Fruit fly (Drosophila melanogaster) whole organism, prepupa: Measurements from ENCODE around the gene CG31674.

Experiments used
- CG32006 ChIP-seq: fragments of 200-800 bp; sonication (Bioruptor generic); optimal IDR thresholded peaks from 3 replicates; lab custom pipeline; 2017; ENCODE audit warnings: missing biosample characterization, mild to moderate bottlenecking, missing genetic modification characterization
- CG7368 ChIP-seq: fragments of 200-800 bp; sonication (Bioruptor generic); optimal IDR thresholded peaks from 3 replicates; lab custom pipeline; 2016; ENCODE audit warnings: missing biosample characterization, missing genetic modification characterization
- CG8119 ChIP-seq: fragments of 200-800 bp; sonication (Bioruptor generic); IDR thresholded peaks from 3 replicates; pipeline ENCODE4 v1.3.6; 2022; ENCODE audit warnings: missing biosample characterization, missing genetic modification characterization
- Eip78C ChIP-seq: fragments of 200-800 bp; sonication (Bioruptor generic); peaks from one replicate; lab custom pipeline; 2016; ENCODE audit warnings: missing biosample characterization, missing genetic modification characterization
- Ets21C ChIP-seq: fragments of 200-800 bp; sonication (Bioruptor generic); optimal IDR thresholded peaks from 3 replicates; lab custom pipeline; 2016; ENCODE audit warnings: missing biosample characterization, missing genetic modification characterization
- Ets96B ChIP-seq: fragments of 200-800 bp; optimal IDR thresholded peaks from 2 replicates; lab custom pipeline; 2019; ENCODE audit warnings: missing biosample characterization, mild to moderate bottlenecking, missing genetic modification characterization, moderate library complexity
- Sox102F ChIP-seq: fragments of 200-800 bp; sonication (Bioruptor generic); optimal IDR thresholded peaks from 2 replicates; lab custom pipeline; 2016; ENCODE audit warnings: missing biosample characterization, mild to moderate bottlenecking, missing genetic modification characterization
- cyc ChIP-seq: fragments of 200-800 bp; sonication (Bioruptor generic); optimal IDR thresholded peaks from 3 replicates; lab custom pipeline; 2016; ENCODE audit warnings: missing biosample characterization, missing genetic modification characterization
- pdm3 ChIP-seq: fragments of 200-800 bp; sonication (Bioruptor generic); optimal IDR thresholded peaks from 3 replicates; lab custom pipeline; 2016; ENCODE audit warnings: missing biosample characterization, missing genetic modification characterization
- ss ChIP-seq, 2 experiments: fragments of 200-800 bp; sonication (Bioruptor generic); optimal IDR thresholded peaks; 2 replicates in 1 of 2; 3 replicates in 1 of 2; lab custom pipeline; 2017 to 2018; ENCODE audit warnings: mild to moderate bottlenecking in 2 of 2, missing biosample characterization in 2 of 2, missing genetic modification characterization in 2 of 2, moderate library complexity in 1 of 2
- svp ChIP-seq: fragments of 200-800 bp; sonication (Bioruptor generic); peaks from one replicate; lab custom pipeline; 2016; ENCODE audit warnings: missing biosample characterization, missing genetic modification characterization
- topi ChIP-seq: fragments of 200-800 bp; sonication (Bioruptor generic); optimal IDR thresholded peaks from 3 replicates; lab custom pipeline; 2016; ENCODE audit warnings: missing biosample characterization, missing genetic modification characterization

- peak; percentile 83 for TF ChIP-seq cyc (GFP tag; lab: Kevin White, UChicago)
- peak; percentile 75 for TF ChIP-seq CG32006 (GFP tag; lab: Kevin White, UChicago)
- TF ChIP-seq Sox102F, result peak; percentile 55
- TF ChIP-seq CG7368, result peak; percentile 71
- TF ChIP-seq Ets21C (GFP tag; lab: Kevin White, UChicago), result no peak
- TF ChIP-seq ss (GFP tag; optimal IDR thresholded peaks at IDR 0.05; lab: Kevin White, UChicago), result peak; percentile 53 to 75
- peak; percentile 77 for TF ChIP-seq topi (GFP tag; lab: Kevin White, UChicago)
- peak; percentile 78 for TF ChIP-seq CG8119 (GFP tag; lab: Robert Waterston, UW)
- peak; percentile 78 for TF ChIP-seq Ets96B
- peak; percentile 89 for TF ChIP-seq Eip78C
- peak; percentile 91 for TF ChIP-seq svp
- peak; percentile 67 for TF ChIP-seq pdm3 (GFP tag; lab: Kevin White, UChicago)
Measured at dm6 chr2L:20802204-20802603, 28.9 kb upstream of the CG31674 start.
